Fruit fly (Drosophila melanogaster) whole organism, embryonic: ENCODE results near the gene Sfp33A4.

ENCODE experiments used
- Bgb ChIP-seq: fragments of 200-800 bp; sonication (Bioruptor generic); IDR thresholded peaks from 2 replicates; pipeline ENCODE4 v1.3.6; 2022; ENCODE audit warnings: missing biosample characterization, missing genetic modification characterization; ENCODE audit not compliant: partially characterized antibody
- BtbVII ChIP-seq: fragments of 200-800 bp; sonication (Bioruptor generic); optimal IDR thresholded peaks from 3 replicates; lab custom pipeline; 2017; ENCODE audit warnings: missing biosample characterization, mild to moderate bottlenecking, missing genetic modification characterization
- CG10462 ChIP-seq: fragments of 200-800 bp; sonication (Bioruptor generic); optimal IDR thresholded peaks from 2 replicates; lab custom pipeline; 2016; ENCODE audit warnings: missing biosample characterization, missing genetic modification characterization
- CG11723 ChIP-seq: fragments of 200-800 bp; sonication (Bioruptor generic); optimal IDR thresholded peaks from 2 replicates; lab custom pipeline; 2017; ENCODE audit warnings: missing biosample characterization, mild to moderate bottlenecking, missing genetic modification characterization
- CG12236 ChIP-seq: fragments of 200-800 bp; sonication (Bioruptor generic); optimal IDR thresholded peaks from 2 replicates; lab custom pipeline; 2016; ENCODE audit warnings: missing biosample characterization, missing genetic modification characterization
- CG13123 ChIP-seq: fragments of 200-800 bp; sonication (Bioruptor generic); optimal IDR thresholded peaks from 2 replicates; lab custom pipeline; 2016; ENCODE audit warnings: missing biosample characterization, missing genetic modification characterization
- CG13894 ChIP-seq: fragments of 200-800 bp; sonication (Bioruptor generic); optimal IDR thresholded peaks from 3 replicates; lab custom pipeline; 2018; ENCODE audit warnings: missing biosample characterization, mild to moderate bottlenecking, missing genetic modification characterization, moderate library complexity
- CG15269 ChIP-seq: fragments of 200-800 bp; sonication (Bioruptor generic); optimal IDR thresholded peaks from 2 replicates; lab custom pipeline; 2018; ENCODE audit warnings: missing biosample characterization, mild to moderate bottlenecking, missing genetic modification characterization, moderate library complexity
- CG1603 ChIP-seq: fragments of 200-800 bp; sonication (Bioruptor generic); optimal IDR thresholded peaks from 2 replicates; lab custom pipeline; 2019; ENCODE audit warnings: missing biosample characterization, mild to moderate bottlenecking, missing genetic modification characterization, moderate library complexity
- CG33557 ChIP-seq: fragments of 200-800 bp; sonication (Bioruptor generic); optimal IDR thresholded peaks from 2 replicates; lab custom pipeline; 2019; ENCODE audit warnings: missing biosample characterization, mild to moderate bottlenecking, missing genetic modification characterization, moderate library complexity
- CG42726 ChIP-seq: fragments of 200-800 bp; sonication (Bioruptor generic); IDR thresholded peaks from 2 replicates; pipeline ENCODE4 v1.3.6; 2022; ENCODE audit warnings: missing biosample characterization, missing genetic modification characterization; ENCODE audit not compliant: partially characterized antibody
- CG4360 ChIP-seq: fragments of 200-800 bp; sonication (Bioruptor generic); IDR thresholded peaks from 2 replicates; pipeline ENCODE4 v1.3.6; 2022; ENCODE audit warnings: missing biosample characterization, missing genetic modification characterization
- CG7271 ChIP-seq: fragments of 200-800 bp; sonication (Bioruptor generic); optimal IDR thresholded peaks from 2 replicates; lab custom pipeline; 2018; ENCODE audit warnings: missing biosample characterization, mild to moderate bottlenecking, missing genetic modification characterization, moderate library complexity
- CG7745 ChIP-seq: fragments of 200-800 bp; sonication (Bioruptor generic); optimal IDR thresholded peaks from 2 replicates; lab custom pipeline; 2018; ENCODE audit warnings: missing biosample characterization, mild to moderate bottlenecking, missing genetic modification characterization, moderate library complexity
- CG9437 ChIP-seq: fragments of 200-800 bp; sonication (Bioruptor generic); optimal IDR thresholded peaks from 2 replicates; lab custom pipeline; 2018; ENCODE audit warnings: missing biosample characterization, mild to moderate bottlenecking, missing genetic modification characterization
- Drgx ChIP-seq: fragments of 200-800 bp; sonication (Bioruptor generic); IDR thresholded peaks from 2 replicates; pipeline ENCODE4 v1.3.6; 2022; ENCODE audit warnings: missing biosample characterization, missing genetic modification characterization
- Elba2 ChIP-seq: fragments of 200-800 bp; sonication (Bioruptor generic); optimal IDR thresholded peaks from 3 replicates; lab custom pipeline; 2016; ENCODE audit warnings: missing biosample characterization, missing genetic modification characterization
- Fer2 ChIP-seq: fragments of 200-800 bp; sonication (Bioruptor generic); optimal IDR thresholded peaks from 2 replicates; lab custom pipeline; 2018; ENCODE audit warnings: missing biosample characterization, mild to moderate bottlenecking, missing genetic modification characterization, moderate library complexity
- Fer3 ChIP-seq: fragments of 200-800 bp; sonication (Bioruptor generic); optimal IDR thresholded peaks from 2 replicates; lab custom pipeline; 2018; ENCODE audit warnings: missing biosample characterization, mild to moderate bottlenecking, missing genetic modification characterization, moderate library complexity
- H2.0 ChIP-seq: fragments of 200-800 bp; sonication (Bioruptor generic); IDR thresholded peaks from 2 replicates; pipeline ENCODE4 v1.3.6; 2022; ENCODE audit warnings: missing biosample characterization, missing genetic modification characterization
- HHEX ChIP-seq: fragments of 200-800 bp; sonication (Bioruptor generic); optimal IDR thresholded peaks from 3 replicates; lab custom pipeline; 2017; ENCODE audit warnings: missing biosample characterization, mild to moderate bottlenecking, missing genetic modification characterization, missing genetic modification reagents
- Hmx ChIP-seq: fragments of 200-800 bp; sonication (Bioruptor generic); optimal IDR thresholded peaks from 2 replicates; lab custom pipeline; 2016; ENCODE audit warnings: missing biosample characterization, missing genetic modification characterization
- Hr51 ChIP-seq, 2 experiments: fragments of 200-800 bp; sonication (Bioruptor generic); optimal IDR thresholded peaks; 2 replicates in 1 of 2; 3 replicates in 1 of 2; lab custom pipeline; 2016 to 2018; ENCODE audit warnings: missing biosample characterization in 2 of 2, missing genetic modification characterization in 2 of 2, mild to moderate bottlenecking in 1 of 2, moderate library complexity in 1 of 2
- Hsf ChIP-seq: fragments of 200-800 bp; sonication (Bioruptor generic); optimal IDR thresholded peaks from 3 replicates; lab custom pipeline; 2016; ENCODE audit warnings: missing biosample characterization, missing genetic modification characterization
- Lhr ChIP-seq: fragments of 200-800 bp; sonication (Bioruptor generic); optimal IDR thresholded peaks from 3 replicates; lab custom pipeline; 2017; ENCODE audit warnings: mild to moderate bottlenecking, missing biosample characterization, missing genetic modification reagents, missing genetic modification characterization
- MTF-1 ChIP-seq: fragments of 200-800 bp; sonication (Bioruptor generic); optimal IDR thresholded peaks from 2 replicates; lab custom pipeline; 2018; ENCODE audit warnings: missing biosample characterization, mild to moderate bottlenecking, missing genetic modification characterization, borderline replicate concordance
- Oaz ChIP-seq: fragments of 200-800 bp; sonication (Bioruptor generic); IDR thresholded peaks from 2 replicates; pipeline ENCODE4 v1.3.6; 2022; ENCODE audit warnings: missing biosample characterization, missing genetic modification characterization
- Side ChIP-seq: fragments of 200-800 bp; sonication (Bioruptor generic); optimal IDR thresholded peaks from 2 replicates; lab custom pipeline; 2016; ENCODE audit warnings: missing biosample characterization, missing genetic modification characterization
- Xbp1 ChIP-seq: fragments of 200-800 bp; sonication (Bioruptor generic); optimal IDR thresholded peaks from 3 replicates; lab custom pipeline; 2016; ENCODE audit warnings: missing biosample characterization, mild to moderate bottlenecking, missing genetic modification characterization
- Xrp1 ChIP-seq: fragments of 200-800 bp; sonication (Bioruptor generic); IDR thresholded peaks from 2 replicates; pipeline ENCODE4 v1.3.6; 2022; ENCODE audit warnings: missing biosample characterization, missing genetic modification characterization
- YL-1 ChIP-seq: fragments of 200-800 bp; sonication (Bioruptor generic); optimal IDR thresholded peaks from 3 replicates; lab custom pipeline; 2017; ENCODE audit warnings: missing biosample characterization, mild to moderate bottlenecking, missing genetic modification characterization
- ab ChIP-seq: fragments of 200-800 bp; sonication (Bioruptor generic); optimal IDR thresholded peaks from 2 replicates; lab custom pipeline; 2016; ENCODE audit warnings: missing biosample characterization, missing genetic modification characterization
- ap ChIP-seq: fragments of 200-800 bp; sonication (Bioruptor generic); IDR thresholded peaks from 2 replicates; pipeline ENCODE4 v1.3.6; 2022; ENCODE audit warnings: missing biosample characterization, missing genetic modification characterization
- ash1 ChIP-seq: fragments of 200-800 bp; sonication (Bioruptor generic); optimal IDR thresholded peaks from 2 replicates; lab custom pipeline; 2018; ENCODE audit warnings: missing biosample characterization, mild to moderate bottlenecking, missing genetic modification characterization
- bsh ChIP-seq, 2 experiments: fragments of 200-800 bp; sonication (Bioruptor generic); optimal IDR thresholded peaks; 2 replicates each; lab custom pipeline; 2017 to 2018; ENCODE audit warnings: mild to moderate bottlenecking in 2 of 2, missing biosample characterization in 2 of 2, missing genetic modification characterization in 2 of 2, moderate library complexity in 1 of 2
- danr ChIP-seq: fragments of 200-800 bp; sonication (Bioruptor generic); IDR thresholded peaks from 2 replicates; pipeline ENCODE4 v1.3.6; 2022; ENCODE audit warnings: missing biosample characterization, missing genetic modification characterization
- fd96Cb ChIP-seq: fragments of 200-800 bp; sonication (Bioruptor generic); optimal IDR thresholded peaks from 2 replicates; lab custom pipeline; 2018; ENCODE audit warnings: missing biosample characterization, mild to moderate bottlenecking, missing genetic modification characterization, moderate library complexity
- gt ChIP-seq: fragments of 200-800 bp; sonication (Bioruptor generic); IDR thresholded peaks from 2 replicates; pipeline ENCODE4 v1.3.6; 2022; ENCODE audit warnings: missing biosample characterization, missing genetic modification characterization
- her ChIP-seq: fragments of 200-800 bp; sonication (Bioruptor generic); optimal IDR thresholded peaks from 2 replicates; lab custom pipeline; 2016; ENCODE audit warnings: missing biosample characterization, missing genetic modification characterization
- ind ChIP-seq: fragments of 200-800 bp; sonication (Bioruptor generic); optimal IDR thresholded peaks from 3 replicates; lab custom pipeline; 2016; ENCODE audit warnings: missing biosample characterization, missing genetic modification characterization
- insv ChIP-seq, 2 experiments: fragments of 200-800 bp; sonication (Bioruptor generic); optimal IDR thresholded peaks; 3 replicates each; lab custom pipeline; 2016 to 2018; ENCODE audit warnings: missing biosample characterization in 2 of 2, missing genetic modification characterization in 2 of 2
- jumu ChIP-seq: fragments of 200-800 bp; sonication (Bioruptor generic); optimal IDR thresholded peaks from 3 replicates; lab custom pipeline; 2016; ENCODE audit warnings: missing biosample characterization, missing genetic modification characterization
- klu ChIP-seq: fragments of 200-800 bp; sonication (Bioruptor generic); IDR thresholded peaks from 2 replicates; pipeline ENCODE4 v1.3.6; 2022; ENCODE audit warnings: missing biosample characterization, missing genetic modification characterization
- lov ChIP-seq, 2 experiments: fragments of 200-800 bp in 1 of 2; fragments of >200 bp in 1 of 2; sonication (Bioruptor generic) in 1 of 2; IDR thresholded peaks in 1 of 2; optimal IDR thresholded peaks in 1 of 2; 2 replicates in 1 of 2; 3 replicates in 1 of 2; pipeline versions ENCODE4 v1.3.6 to Lab custom; 2017 to 2022; ENCODE audit warnings: missing biosample characterization in 1 of 2, missing genetic modification characterization in 1 of 2
- mld ChIP-seq: fragments of 200-800 bp; sonication (Bioruptor generic); IDR thresholded peaks from 3 replicates; pipeline ENCODE4 v1.3.6; 2022; ENCODE audit warnings: missing biosample characterization, missing genetic modification characterization; ENCODE audit not compliant: partially characterized antibody
- pita ChIP-seq: fragments of 200-800 bp; sonication (Bioruptor generic); optimal IDR thresholded peaks from 2 replicates; lab custom pipeline; 2017; ENCODE audit warnings: missing biosample characterization, mild to moderate bottlenecking, missing genetic modification characterization
- sr ChIP-seq: fragments of 200-800 bp; sonication (Bioruptor generic); IDR thresholded peaks from 3 replicates; pipeline ENCODE4 v1.3.6; 2022; ENCODE audit warnings: missing biosample characterization, missing genetic modification characterization
- stwl ChIP-seq: fragments of 200-800 bp; sonication (Bioruptor generic); optimal IDR thresholded peaks from 3 replicates; lab custom pipeline; 2018; ENCODE audit warnings: missing biosample characterization, mild to moderate bottlenecking, missing genetic modification characterization, moderate library complexity
- tio ChIP-seq: fragments of 200-800 bp; sonication (Bioruptor generic); optimal IDR thresholded peaks from 2 replicates; lab custom pipeline; 2017; ENCODE audit warnings: missing biosample characterization, missing genetic modification characterization, inconsistent platforms

Sfp33A4 gene

DNA sequence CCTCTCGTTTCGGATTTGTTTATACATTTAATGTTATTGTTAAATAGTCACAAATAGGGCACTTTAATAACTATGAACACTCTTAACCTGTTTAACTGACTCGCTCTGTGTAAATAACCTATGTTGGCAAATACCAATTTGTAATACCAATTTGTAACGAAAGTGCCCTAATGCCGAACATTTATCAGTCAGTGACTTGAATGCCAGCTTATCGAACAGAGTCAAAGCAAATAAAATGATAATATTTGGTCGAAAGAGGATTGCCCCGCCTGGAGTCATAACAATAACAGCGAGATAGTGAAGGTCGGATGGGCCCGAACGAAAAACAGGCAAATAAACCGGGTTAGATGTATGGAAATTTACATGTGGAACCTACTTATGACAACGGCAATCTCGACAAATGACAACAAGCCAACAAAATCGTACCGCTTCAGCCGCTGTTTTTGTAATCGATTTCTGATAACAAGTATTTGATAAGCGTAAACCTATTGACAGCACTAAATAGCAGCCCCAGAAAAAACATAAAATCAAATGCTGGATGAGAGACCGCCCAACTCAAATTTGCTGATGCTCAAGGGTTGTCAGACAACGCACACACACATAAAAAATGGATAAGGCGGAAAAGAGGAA is 8.2 kb downstream of the Sfp33A4 start (continued):
- no peak for TF ChIP-seq klu (GFP tag; lab: Robert Waterston, UW)
- no peak for TF ChIP-seq Fer2
- no peak for TF ChIP-seq Fer3 (tag; lab: Kevin White, UChicago)
- TF ChIP-seq MTF-1 (GFP tag; lab: Kevin White, UChicago) = peak; percentile 1
- TF ChIP-seq insv (GFP tag; optimal IDR thresholded peaks at IDR 0.05; lab: Kevin White, UChicago) = no peak
- TF ChIP-seq Xrp1 (GFP tag; lab: Robert Waterston, UW) = no peak
- no peak for TF ChIP-seq CG33557 (GFP tag; lab: Kevin White, UChicago)
- no peak for TF ChIP-seq her (GFP tag; lab: Kevin White, UChicago)
- no peak for TF ChIP-seq ab (GFP tag; lab: Kevin White, UChicago)
- TF ChIP-seq CG4360 (GFP tag; lab: Robert Waterston, UW) = no peak
- TF ChIP-seq CG9437 (GFP tag; lab: Kevin White, UChicago) = no peak
- TF ChIP-seq CG15269 (tag; lab: Kevin White, UChicago) = no peak
- TF ChIP-seq Bgb (GFP tag; lab: Robert Waterston, UW) = no peak
- TF ChIP-seq CG11723 (GFP tag; lab: Kevin White, UChicago) = no peak
- TF ChIP-seq lov (optimal IDR thresholded peaks at IDR 0.05; lab: Kevin White, UChicago) = no peak
- no peak for TF ChIP-seq lov (GFP tag; IDR thresholded peaks at IDR 0.05; lab: Robert Waterston, UW)
- TF ChIP-seq bsh (GFP tag; optimal IDR thresholded peaks at IDR 0.05; lab: Kevin White, UChicago) = no peak
- TF ChIP-seq ash1 (GFP tag; lab: Kevin White, UChicago) = no peak
- TF ChIP-seq CG1603 (tag; lab: Kevin White, UChicago) = no peak
- no peak for TF ChIP-seq Drgx
- no peak for TF ChIP-seq Oaz (GFP tag; lab: Robert Waterston, UW)
- no peak for TF ChIP-seq tio (GFP tag; lab: Kevin White, UChicago)
- TF ChIP-seq CG12236 (GFP tag; lab: Kevin White, UChicago) = no peak
- TF ChIP-seq CG7745 (tag; lab: Kevin White, UChicago) = no peak
- TF ChIP-seq CG42726 (GFP tag; lab: Robert Waterston, UW) = no peak
- TF ChIP-seq Hr51 (GFP tag; optimal IDR thresholded peaks at IDR 0.05; lab: Kevin White, UChicago) = no peak
- TF ChIP-seq danr = no peak
- TF ChIP-seq Lhr (GFP tag; lab: Kevin White, UChicago) = no peak
- no peak for TF ChIP-seq BtbVII
- TF ChIP-seq jumu (GFP tag; lab: Kevin White, UChicago) = no peak
- TF ChIP-seq ap (GFP tag; lab: Robert Waterston, UW) = no peak
- TF ChIP-seq Hmx = no peak
- no peak for TF ChIP-seq Xbp1
- TF ChIP-seq Elba2 (GFP tag; lab: Kevin White, UChicago) = no peak
- no peak for TF ChIP-seq CG10462 (GFP tag; lab: Kevin White, UChicago)
- TF ChIP-seq H2.0 (GFP tag; lab: Robert Waterston, UW) = no peak
- no peak for TF ChIP-seq mld
- TF ChIP-seq YL-1 (GFP tag; lab: Kevin White, UChicago) = no peak
- no peak for TF ChIP-seq pita (GFP tag; lab: Kevin White, UChicago)
- TF ChIP-seq fd96Cb = no peak
- no peak for TF ChIP-seq CG7271
- TF ChIP-seq HHEX (GFP tag; lab: Kevin White, UChicago) = no peak
- TF ChIP-seq CG13123 (GFP tag; lab: Kevin White, UChicago) = no peak
- TF ChIP-seq stwl = no peak
- TF ChIP-seq CG13894 (tag; lab: Kevin White, UChicago) = peak; percentile 25
- no peak for TF ChIP-seq gt (GFP tag; lab: Robert Waterston, UW)
- TF ChIP-seq ind (GFP tag; lab: Kevin White, UChicago) = no peak
- TF ChIP-seq Hsf (GFP tag; lab: Kevin White, UChicago) = no peak
- TF ChIP-seq sr (GFP tag; lab: Robert Waterston, UW) = no peak
- no peak for TF ChIP-seq Side (GFP tag; lab: Kevin White, UChicago)
